Fruit fly (Drosophila melanogaster): ENCODE results near the gene CG12521.

DNA sequence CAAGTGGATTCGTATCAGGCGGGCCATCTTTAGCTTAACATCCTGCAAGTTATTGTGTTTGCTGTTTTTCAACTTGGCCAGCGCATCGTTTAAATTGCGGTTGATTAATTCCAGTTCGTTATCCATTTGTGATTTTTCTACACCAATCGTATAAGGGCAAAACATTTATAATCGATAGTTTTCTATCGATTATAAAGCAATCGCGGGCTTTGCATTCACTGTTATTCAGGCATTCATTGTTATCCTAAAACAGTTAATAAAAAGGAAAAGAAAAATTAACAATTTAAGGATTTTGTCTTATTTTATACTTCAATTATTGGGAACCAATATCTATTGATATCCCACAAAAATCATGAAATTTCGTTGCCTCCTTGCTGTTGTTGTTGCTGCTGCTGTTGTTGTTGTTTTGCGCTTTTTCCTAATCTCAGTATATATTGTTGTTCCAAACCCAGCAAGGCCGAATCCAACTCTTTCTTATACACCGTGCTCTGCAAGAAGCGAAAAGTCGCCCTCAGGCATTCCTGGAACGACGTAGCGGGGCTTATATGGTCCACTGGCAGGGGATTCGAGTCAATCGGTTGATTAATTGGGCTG is 21.9 kb downstream of the CG12521 start, which contains the start of gene CG32095:
- TF ChIP-seq Clk (GFP tag; optimal IDR thresholded peaks at IDR 0.05) (no peak), Mnt (GFP tag; optimal IDR thresholded peaks at IDR 0.05) (no peak), CG1620 (GFP tag; optimal IDR thresholded peaks at IDR 0.05) (no peak), Crg-1 (GFP tag; optimal IDR thresholded peaks at IDR 0.05) (no peak), CG7045 (GFP tag; optimal IDR thresholded peaks at IDR 0.05) (no peak), CG12768 (GFP tag; optimal IDR thresholded peaks at IDR 0.05) (no peak), CG33017 (tag; optimal IDR thresholded peaks at IDR 0.05) (no peak), ovo (GFP tag; optimal IDR thresholded peaks at IDR 0.05) (no peak), CG5204 (GFP tag; optimal IDR thresholded peaks at IDR 0.05) (no peak), tj (GFP tag; optimal IDR thresholded peaks at IDR 0.05) (no peak), cnc (optimal IDR thresholded peaks at IDR 0.05) (no peak), cic (GFP tag; optimal IDR thresholded peaks at IDR 0.05) (no peak)
